Worm (Caenorhabditis elegans) whole organism, L4/young adult: Measurements from ENCODE around the gene txt-12.

Experiments used
- W03F9.2 ChIP-seq: fragments of 150-350 bp; optimal IDR thresholded peaks from 2 replicates; lab custom pipeline; 2014; ENCODE audit warnings: missing biosample characterization, missing genetic modification characterization
- dao-5 ChIP-seq: sonication (generic microtip); optimal IDR thresholded peaks from 2 replicates; lab custom pipeline; 2016; ENCODE audit warnings: missing genotype, missing genetic modification characterization, moderate library complexity, missing compliant biosample characterization
- him-1 ChIP-seq: sonication (generic microtip); optimal IDR thresholded peaks from 2 replicates; lab custom pipeline; 2016; ENCODE audit warnings: missing genotype, missing genetic modification reagents, missing genetic modification characterization, missing compliant biosample characterization

txt-12 gene

DNA sequence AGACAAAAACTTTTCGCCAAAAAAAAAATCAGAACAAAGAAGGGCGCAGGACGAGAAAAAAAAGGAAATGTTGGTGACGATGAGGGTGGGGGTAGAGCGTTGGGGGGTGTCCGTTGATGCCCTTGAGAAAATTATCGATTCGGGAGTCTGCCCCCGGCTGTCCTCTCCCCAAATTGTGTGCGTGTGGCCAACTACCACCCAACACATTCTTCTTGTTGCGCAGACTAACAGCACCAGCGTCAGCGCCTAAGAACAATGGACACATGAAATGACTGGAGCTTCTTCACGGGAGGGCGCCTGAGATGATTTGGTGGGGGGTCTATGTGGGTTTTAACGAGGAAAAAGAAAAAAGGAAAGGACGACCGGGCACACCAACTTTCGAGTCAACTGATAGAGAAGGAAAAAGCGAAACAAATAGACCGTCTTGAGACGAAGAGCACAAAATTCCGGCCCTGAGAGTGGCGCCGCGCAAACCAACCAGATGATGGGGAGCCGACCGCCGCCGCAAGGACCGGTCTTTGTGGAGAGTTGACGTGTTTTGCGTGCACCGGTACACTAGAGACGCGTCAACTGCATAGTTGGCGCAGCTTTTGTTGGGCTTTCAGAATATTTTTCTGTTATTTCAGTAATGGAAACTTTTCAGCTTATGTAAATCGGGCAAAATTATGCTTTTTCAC is 27.6 kb upstream of the txt-12 start, which contains the start of gene C25D7.9:
Gene C25D7.9 (plus strand): TSS at position 68 of the 677 bp plus-strand sequence.
- TF ChIP-seq W03F9.2 (tag; lab: Kevin White, UChicago): no peak
- TF ChIP-seq him-1 (tag; lab: Kevin White, UChicago): no peak
- TF ChIP-seq dao-5 (tag; lab: Kevin White, UChicago): no peak

DNA sequence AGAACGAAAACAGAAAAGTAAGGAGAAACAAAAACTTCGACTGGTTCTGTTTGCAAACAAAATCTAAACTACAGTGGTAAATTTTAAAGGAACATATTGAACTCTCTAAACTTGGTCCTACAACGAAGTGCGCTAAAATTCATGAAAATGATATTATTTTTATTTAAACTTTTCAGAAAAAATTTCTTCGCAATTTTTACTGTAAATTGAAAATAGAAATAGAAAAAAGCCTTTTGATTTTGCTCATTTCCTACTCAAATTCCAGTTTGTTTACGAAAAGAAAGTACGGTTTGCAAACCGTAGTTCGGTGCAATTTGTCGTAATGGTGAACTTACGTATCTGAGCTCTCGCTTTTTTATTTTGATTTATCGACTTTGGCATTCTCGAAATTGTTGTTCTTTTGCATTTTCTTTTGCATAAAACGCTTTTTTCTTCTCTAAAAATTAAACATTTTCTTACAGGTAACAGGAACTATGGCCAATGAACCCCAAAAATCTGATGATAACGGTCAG is 26.9 kb upstream of the txt-12 start, which contains the start of gene otub-1:
Gene otub-1 (plus strand): TSS at position 462 of the 512 bp plus-strand sequence.
- TF ChIP-seq dao-5 (tag; lab: Kevin White, UChicago) (no peak), W03F9.2 (tag; lab: Kevin White, UChicago) (no peak), him-1 (tag; lab: Kevin White, UChicago) (no peak)

DNA sequence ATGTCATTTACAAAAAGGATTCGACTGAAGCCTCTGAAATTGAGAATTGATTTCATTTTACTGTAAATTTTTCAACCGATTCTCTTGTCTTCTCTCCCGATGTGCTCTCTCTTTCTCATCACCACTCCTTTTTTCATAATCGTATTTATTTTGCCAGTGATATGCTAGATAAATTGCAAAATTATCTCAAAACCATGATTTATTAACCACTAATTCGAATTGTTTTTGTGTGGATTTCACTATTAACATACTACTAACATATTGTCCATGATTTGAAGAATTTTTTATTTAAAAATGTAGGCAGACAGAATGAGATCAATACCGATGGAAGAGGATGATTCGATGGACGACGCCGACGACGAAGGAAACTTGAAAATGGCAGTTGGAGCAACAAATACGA is 25.6 kb upstream of the txt-12 start, which contains the start of gene C25D7.10:
Gene C25D7.10 (plus strand): TSS at position 301 of the 400 bp plus-strand sequence.
- TF ChIP-seq him-1 (tag; lab: Kevin White, UChicago): no peak
- TF ChIP-seq dao-5 (tag; lab: Kevin White, UChicago): no peak
- no peak for TF ChIP-seq W03F9.2 (tag; lab: Kevin White, UChicago)

DNA sequence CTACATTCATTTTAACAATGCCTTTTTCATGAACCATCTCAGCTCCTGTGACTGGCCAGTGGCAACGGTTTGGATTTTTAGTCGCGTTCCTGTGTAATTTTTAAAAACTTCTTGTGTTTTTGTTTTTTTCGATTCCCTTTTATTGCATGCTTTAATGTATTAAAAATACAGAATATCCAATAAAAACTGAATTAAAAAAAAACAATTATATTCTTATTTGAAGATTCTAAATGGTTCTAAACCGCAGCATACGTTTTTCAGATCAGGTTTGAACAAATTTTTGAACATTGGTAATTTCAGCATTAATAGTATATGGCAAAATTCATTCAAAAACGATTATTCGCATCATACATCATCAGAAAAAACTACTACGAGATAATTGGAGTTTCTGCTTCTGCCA is 24.4 kb upstream of the txt-12 start, which contains the start of gene dnj-3:
Gene dnj-3 (plus strand): TSS at position 301 of the 400 bp plus-strand sequence.
- TF ChIP-seq W03F9.2 (tag; lab: Kevin White, UChicago) (no peak), him-1 (tag; lab: Kevin White, UChicago) (no peak), dao-5 (tag; lab: Kevin White, UChicago) (no peak)

DNA sequence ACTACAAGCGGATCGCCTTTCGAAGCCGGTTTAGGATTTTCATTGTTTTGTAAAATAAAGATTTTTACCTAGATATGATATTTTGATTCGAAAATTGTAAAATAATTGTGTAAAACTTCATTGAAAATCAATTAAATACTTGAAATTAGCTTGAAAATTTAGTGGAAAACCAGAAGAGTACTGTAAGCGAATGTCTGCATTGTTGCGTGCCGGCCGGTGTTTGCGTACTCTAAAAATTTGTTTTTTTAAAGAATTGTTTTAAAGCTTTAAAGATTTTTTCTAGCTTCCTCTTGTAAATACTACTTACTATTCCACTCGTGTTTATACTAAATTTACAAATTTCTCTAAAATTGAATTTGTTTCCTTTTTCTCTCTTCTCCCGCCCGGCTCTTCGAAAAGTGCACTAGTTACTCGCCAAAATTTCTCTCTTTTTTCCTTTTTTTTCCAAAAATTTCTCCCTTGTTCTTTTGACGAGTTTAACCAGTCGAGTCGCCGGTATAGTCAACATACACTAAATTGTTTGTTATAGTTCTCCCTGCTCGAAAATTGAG is 23.3 kb upstream of the txt-12 start:
- TF ChIP-seq W03F9.2 (tag; lab: Kevin White, UChicago) (no peak), dao-5 (tag; lab: Kevin White, UChicago) (no peak), him-1 (tag; lab: Kevin White, UChicago) (no peak)

DNA sequence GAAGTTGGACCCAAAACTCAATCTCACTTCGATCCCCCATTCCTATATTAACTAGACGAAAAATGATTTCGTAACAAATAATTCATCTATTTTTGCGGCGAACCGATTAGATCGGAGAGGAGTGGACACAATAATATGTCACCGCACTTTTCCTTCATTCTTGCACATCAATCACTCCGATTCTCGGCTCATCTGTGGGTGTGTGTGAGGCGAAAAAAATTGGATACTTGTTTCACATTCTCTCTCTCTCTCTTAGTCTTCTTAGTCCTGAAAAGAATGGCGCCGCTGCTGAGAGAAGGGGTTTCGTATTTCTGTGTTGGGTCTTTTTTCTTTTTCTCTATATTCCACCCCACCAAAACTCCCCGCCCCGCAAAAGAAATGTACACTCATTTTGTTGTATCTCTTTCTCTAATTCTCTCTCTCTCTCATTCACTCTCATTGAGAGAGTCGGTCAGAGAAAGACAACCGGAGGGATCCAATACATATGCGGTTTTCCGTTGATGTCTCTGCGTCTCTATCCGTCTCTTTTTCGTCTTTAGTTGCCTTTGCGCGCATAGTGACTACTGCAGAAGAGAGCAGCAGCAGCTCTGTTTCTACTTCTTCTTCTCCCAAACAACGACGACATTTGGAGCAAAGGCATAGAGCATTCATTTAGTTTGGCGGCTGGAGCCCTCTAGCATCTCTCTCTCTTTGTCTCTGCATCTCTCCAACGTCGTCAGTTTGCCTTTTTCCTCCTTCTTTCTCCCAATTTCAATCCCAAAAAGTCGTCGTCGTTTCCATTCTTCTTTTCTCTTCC is 21.6 kb upstream of the txt-12 start, which contains the start of gene unc-76:
Gene unc-76 (plus strand): TSS at position 746 of the 796 bp plus-strand sequence.
- no peak for TF ChIP-seq dao-5 (tag; lab: Kevin White, UChicago)
- no peak for TF ChIP-seq W03F9.2 (tag; lab: Kevin White, UChicago)
- TF ChIP-seq him-1 (tag; lab: Kevin White, UChicago): peak; percentile 68

DNA sequence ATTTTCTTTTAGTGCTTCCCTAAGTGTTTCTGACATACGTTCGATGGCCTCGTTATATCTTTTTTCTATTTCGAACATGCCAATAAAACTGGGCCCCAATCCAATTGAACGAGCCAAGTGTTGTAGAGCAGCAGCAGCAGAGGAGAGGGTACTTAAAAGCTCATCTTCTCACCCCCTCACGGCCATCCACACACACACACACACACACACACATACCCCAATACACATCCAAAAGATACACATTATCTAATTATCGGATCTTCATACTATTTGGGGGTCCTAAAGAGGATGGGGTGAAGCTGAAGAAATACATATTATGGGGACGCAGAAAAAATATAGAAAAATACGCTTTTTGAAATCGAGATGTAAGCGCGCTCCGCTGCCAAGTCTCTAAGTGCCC is 20.0 kb upstream of the txt-12 start:
- TF ChIP-seq W03F9.2 (tag; lab: Kevin White, UChicago) (no peak), him-1 (tag; lab: Kevin White, UChicago) (no peak), dao-5 (tag; lab: Kevin White, UChicago) (no peak)

DNA sequence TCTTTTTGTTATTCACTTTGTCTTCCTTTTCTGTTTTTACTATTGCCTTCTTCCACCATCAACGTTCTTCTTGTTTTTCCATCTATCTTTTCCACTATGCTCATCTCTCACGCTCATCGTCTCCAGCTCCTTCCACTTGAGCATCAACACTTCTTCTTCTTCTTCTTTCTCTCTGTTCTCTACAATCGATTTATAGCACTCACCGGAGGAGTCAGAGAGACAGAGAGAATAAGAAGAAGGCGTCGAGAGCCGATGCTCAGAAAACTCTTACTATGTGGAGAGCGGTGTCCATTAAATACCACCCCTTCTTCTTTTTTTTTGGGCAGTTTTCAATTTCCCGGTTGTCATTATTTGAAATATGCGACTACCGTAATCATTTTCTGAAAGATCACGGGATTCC is 17.9 kb upstream of the txt-12 start:
- TF ChIP-seq him-1 (tag; lab: Kevin White, UChicago) (peak; percentile 3), W03F9.2 (tag; lab: Kevin White, UChicago) (no peak)

DNA sequence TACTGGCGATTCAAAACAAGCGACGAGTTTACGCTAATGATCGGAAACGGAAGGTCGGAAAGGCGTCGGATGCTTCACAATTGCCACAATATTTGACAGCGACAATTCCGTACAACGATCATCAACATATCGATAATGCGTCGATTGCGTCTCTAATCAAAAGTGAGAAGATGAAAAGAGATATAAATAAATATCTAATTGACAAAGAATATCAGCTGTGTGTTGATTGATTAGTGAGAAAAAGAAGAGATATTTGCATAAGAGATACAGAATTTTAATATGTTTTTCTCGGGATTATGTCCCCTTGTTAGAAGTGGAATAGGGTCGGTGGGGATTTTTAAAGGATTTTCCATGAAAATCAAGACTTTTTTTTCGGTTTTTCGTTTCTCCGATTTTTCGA is 14.2 kb upstream of the txt-12 start:
- no peak for TF ChIP-seq dao-5 (tag; lab: Kevin White, UChicago)
- TF ChIP-seq him-1 (tag; lab: Kevin White, UChicago): no peak
- TF ChIP-seq W03F9.2 (tag; lab: Kevin White, UChicago): no peak

DNA sequence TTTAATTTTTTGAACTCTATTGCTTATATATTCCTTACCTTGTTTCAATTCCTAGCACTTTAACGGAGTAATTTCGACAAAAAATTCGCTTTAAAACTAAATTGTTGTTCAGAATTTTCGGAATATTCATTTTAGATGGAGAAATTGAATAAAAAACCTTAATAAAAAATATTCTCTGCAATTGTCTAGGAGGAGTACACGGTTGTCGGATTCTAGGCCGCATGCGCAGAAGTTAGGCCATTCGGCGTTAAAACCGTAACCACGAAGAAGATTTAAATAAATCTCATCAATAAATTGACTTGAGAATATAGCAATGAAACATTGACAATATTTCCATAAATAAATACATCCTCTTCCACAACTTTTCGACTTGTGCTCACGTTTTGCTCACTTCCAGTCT is 10.5 kb upstream of the txt-12 start, which contains the start of the genes C01G10.10 and C01G10.9:
Gene C01G10.10 (minus strand): TSS at position 151 of the 400 bp plus-strand sequence.
Gene C01G10.9 (plus strand): TSS at position 240 of the 400 bp plus-strand sequence.
- TF ChIP-seq W03F9.2 (tag; lab: Kevin White, UChicago) (peak; percentile 72), dao-5 (tag; lab: Kevin White, UChicago) (no peak), him-1 (tag; lab: Kevin White, UChicago) (peak; percentile 61)

DNA sequence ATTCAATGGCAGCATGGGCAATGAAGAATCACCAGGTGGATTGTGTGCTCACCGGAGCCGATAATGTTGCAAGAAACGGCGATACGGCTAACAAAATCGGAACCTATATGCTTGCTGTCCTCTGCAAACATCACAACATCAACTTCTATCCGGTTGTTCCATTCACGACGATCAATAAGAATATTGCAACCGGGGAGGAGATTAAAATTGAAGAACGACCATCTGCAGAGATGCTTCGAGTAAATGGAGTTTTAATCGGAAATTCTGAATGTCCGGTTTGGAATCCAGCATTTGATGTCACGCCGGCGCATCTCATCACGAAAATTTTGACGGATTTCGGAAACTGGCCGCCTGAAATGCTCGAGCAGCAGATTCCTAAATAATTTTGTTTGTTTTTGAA is 9.1 kb upstream of the txt-12 start:
- TF ChIP-seq dao-5 (tag; lab: Kevin White, UChicago) (no peak), W03F9.2 (tag; lab: Kevin White, UChicago) (no peak), him-1 (tag; lab: Kevin White, UChicago) (no peak)

DNA sequence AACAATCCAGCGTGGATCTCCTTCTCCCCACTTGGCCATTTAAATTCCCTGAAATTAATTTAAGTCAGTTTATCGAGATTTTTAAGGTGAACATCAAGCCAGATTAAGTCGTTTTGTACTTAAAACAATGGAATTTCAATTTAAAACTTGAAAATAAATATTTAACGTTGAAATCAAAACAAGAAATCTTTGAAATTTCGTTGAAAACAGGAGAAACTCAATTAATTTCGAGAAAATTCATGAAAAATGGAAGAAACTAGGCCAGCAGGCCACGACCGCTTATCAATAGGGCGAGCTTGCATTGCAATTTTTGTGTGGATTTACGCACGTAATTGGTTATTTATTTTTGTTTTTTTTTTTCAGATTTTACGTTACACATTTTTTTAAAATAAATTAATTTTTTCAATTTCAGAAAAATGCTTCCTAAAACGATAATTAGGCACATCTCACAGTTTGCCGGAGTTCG is 7.4 kb upstream of the txt-12 start, which contains the start of the genes ahsa-1 and C01G10.7:
Gene ahsa-1 (minus strand): TSS at position 51 of the 466 bp plus-strand sequence.
Gene C01G10.7 (plus strand): TSS at position 413 of the 466 bp plus-strand sequence.
- peak; percentile 88 for TF ChIP-seq him-1 (tag; lab: Kevin White, UChicago)
- TF ChIP-seq dao-5 (tag; lab: Kevin White, UChicago): no peak
- peak; percentile 96 for TF ChIP-seq W03F9.2 (tag; lab: Kevin White, UChicago)
